Worm (Caenorhabditis elegans) whole organism, L4 larva: ENCODE data around the gene M57.1.

Experiments
- F26F4.8 ChIP-seq: fragments of 200-800 bp; sonication (Bioruptor generic); conservative IDR thresholded peaks from 2 replicates; pipeline ENCODE4 v1.3.6; 2022; ENCODE audit warnings: missing genetic modification characterization, missing compliant biosample characterization
- ama-1 ChIP-seq: fragments of 150-350 bp; optimal IDR thresholded peaks from 2 replicates; lab custom pipeline; 2014; ENCODE audit warnings: inconsistent platforms, mixed read lengths
- daf-12 ChIP-seq: fragments of 150-350 bp; optimal IDR thresholded peaks from 2 replicates; lab custom pipeline; 2014; ENCODE audit warnings: missing biosample characterization, missing genetic modification reagents, missing genetic modification characterization
- nhr-11 ChIP-seq: fragments of 150-350 bp; optimal IDR thresholded peaks from 2 replicates; lab custom pipeline; 2014; ENCODE audit warnings: missing biosample characterization, missing genetic modification characterization
- pqm-1 ChIP-seq: sonication (generic microtip); optimal IDR thresholded peaks from 2 replicates; lab custom pipeline; 2017; ENCODE audit warnings: missing biosample characterization, missing genetic modification characterization
- unc-62 ChIP-seq, 3 experiments: fragments of 150-350 bp in 1 of 3; sonication (generic microtip); optimal IDR thresholded peaks in 2 of 3; peaks in 1 of 3; 1 replicate in 1 of 3; 2 replicates in 2 of 3; lab custom pipeline; 2014 to 2017; ENCODE audit warnings: missing biosample characterization in 3 of 3, missing genetic modification characterization in 3 of 3, missing genetic modification reagents in 3 of 3, missing genotype in 1 of 3
- ztf-11 ChIP-seq: fragments of 150-350 bp; optimal IDR thresholded peaks from 2 replicates; lab custom pipeline; 2014; ENCODE audit warnings: missing biosample characterization, missing genetic modification characterization

ce11 chrIV:3551777-3552462 lies 19.7 kb downstream of the M57.1 start:
- TF ChIP-seq F26F4.8 (GFP tag; lab: Robert Waterston, UW) (peak; percentile 88), unc-62 (GFP tag; optimal IDR thresholded peaks at IDR 0.05 in 1 of 2; lab: Kevin White, UChicago) (peak in 1 of 2 experiments; percentile 87), unc-62 (tag; optimal IDR thresholded peaks at IDR 0.05; lab: Kevin White, UChicago) (no peak), ztf-11 (tag; lab: Kevin White, UChicago) (no peak), nhr-11 (no peak), daf-12 (tag; lab: Kevin White, UChicago) (no peak), pqm-1 (tag; lab: Kevin White, UChicago) (no peak), ama-1 (no peak)
